Fruit fly (Drosophila melanogaster) whole organism, adult: ENCODE data around the gene prd.

Experiments used
- CG12768 ChIP-seq: fragments of 200-800 bp; sonication (Bioruptor generic); optimal IDR thresholded peaks from 2 replicates; lab custom pipeline; 2017; ENCODE audit warnings: missing biosample characterization, missing genetic modification characterization, mild to moderate bottlenecking, moderate library complexity, missing genetic modification reagents
- CG14711 ChIP-seq: fragments of 200-800 bp; sonication (Bioruptor generic); optimal IDR thresholded peaks from 2 replicates; lab custom pipeline; 2018; ENCODE audit warnings: missing biosample characterization, mild to moderate bottlenecking, missing genetic modification characterization, moderate library complexity
- CG7045 ChIP-seq: fragments of 200-800 bp; sonication (Bioruptor generic); optimal IDR thresholded peaks from 2 replicates; lab custom pipeline; 2017; ENCODE audit warnings: missing biosample characterization, mild to moderate bottlenecking, missing genetic modification characterization
- Crg-1 ChIP-seq: fragments of 200-800 bp; sonication (Bioruptor generic); optimal IDR thresholded peaks from 2 replicates; lab custom pipeline; 2016; ENCODE audit warnings: missing biosample characterization, missing genetic modification characterization
- Hr96 ChIP-seq: fragments of 200-800 bp; sonication (Bioruptor generic); optimal IDR thresholded peaks from 2 replicates; lab custom pipeline; 2016; ENCODE audit warnings: missing biosample characterization, missing genetic modification characterization
- bab1 ChIP-seq: fragments of 200-800 bp; sonication (Bioruptor generic); optimal IDR thresholded peaks from 3 replicates; lab custom pipeline; 2019; ENCODE audit warnings: missing biosample characterization, mild to moderate bottlenecking, missing genetic modification characterization, moderate library complexity
- cnc ChIP-seq, 2 experiments: fragments of >200 bp; optimal IDR thresholded peaks; 2 replicates each; lab custom pipeline; 2017

DNA sequence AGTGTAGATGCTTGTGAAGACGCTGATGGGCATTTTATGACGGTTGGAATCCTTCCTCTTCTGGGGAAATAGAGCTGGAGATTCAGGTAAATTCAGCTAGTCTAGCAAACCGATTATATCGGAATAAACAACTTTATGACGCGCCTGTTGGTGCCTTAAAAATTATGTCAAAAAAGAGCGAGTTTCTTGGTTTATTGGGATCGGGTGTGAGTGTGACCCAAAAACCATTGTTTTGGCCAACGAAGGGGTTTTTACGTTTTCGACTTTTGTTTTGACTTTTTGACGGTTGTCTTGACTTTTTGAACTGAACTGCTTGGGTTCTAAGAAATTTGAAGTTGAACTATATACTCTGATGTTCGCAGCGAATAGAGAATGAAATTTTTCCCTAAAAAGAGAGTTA lies 6.4 kb upstream of the prd start:
- TF ChIP-seq CG14711 (no peak), Crg-1 (GFP tag; lab: Kevin White, UChicago) (no peak), CG12768 (GFP tag; lab: Kevin White, UChicago) (no peak), CG7045 (GFP tag; lab: Kevin White, UChicago) (no peak), Hr96 (GFP tag; lab: Kevin White, UChicago) (no peak), bab1 (GFP tag; lab: Kevin White, UChicago) (no peak), cnc (optimal IDR thresholded peaks at IDR 0.05; lab: Kevin White, UChicago) (no peak)
